Fruit fly (Drosophila melanogaster): Measurements from ENCODE around the gene CG4239.

Gene CG4239

dm6 chrX:16385942-16386392, 889 bp downstream of the CG4239 start (continued):
- TF ChIP-seq ranshi (GFP tag; IDR thresholded peaks at IDR 0.05) (no peak), CoRest (tag; optimal IDR thresholded peaks at IDR 0.05) (peak; percentile 51), CG12219 (GFP tag; optimal IDR thresholded peaks at IDR 0.05) (peak; percentile 20), CG10565 (GFP tag; optimal IDR thresholded peaks at IDR 0.05) (no peak), D19B (GFP tag; optimal IDR thresholded peaks at IDR 0.05) (peak; percentile 13), Xbp1 (GFP tag; optimal IDR thresholded peaks at IDR 0.05) (peak; percentile 1), exex (tag; optimal IDR thresholded peaks at IDR 0.05) (peak; percentile 54), CG6854 (GFP tag; optimal IDR thresholded peaks at IDR 0.05) (peak; percentile 25), CG18619 (GFP tag; optimal IDR thresholded peaks at IDR 0.05) (peak; percentile 43), CG9932 (GFP tag; IDR thresholded peaks at IDR 0.05) (peak; percentile 50), CG31365 (tag; optimal IDR thresholded peaks at IDR 0.05) (peak; percentile 3), CG30403 (GFP tag; optimal IDR thresholded peaks at IDR 0.05) (peak; percentile 46), CG7556 (GFP tag; optimal IDR thresholded peaks at IDR 0.05) (peak; percentile 52), CG10979 (tag; optimal IDR thresholded peaks at IDR 0.05) (peak; percentile 5), bab2 (GFP tag; optimal IDR thresholded peaks at IDR 0.05) (peak; percentile 38), CG2120 (GFP tag; optimal IDR thresholded peaks at IDR 0.05) (peak; percentile 63), CG8924 (tag; optimal IDR thresholded peaks at IDR 0.05) (peak; percentile 49), ttk (GFP tag; IDR thresholded peaks at IDR 0.05) (no peak), dm (GFP tag; optimal IDR thresholded peaks at IDR 0.05) (peak; percentile 3), schlank (tag; optimal IDR thresholded peaks at IDR 0.05) (peak; percentile 37), CG15011 (GFP tag; optimal IDR thresholded peaks at IDR 0.05) (peak; percentile 45), p53 (GFP tag; optimal IDR thresholded peaks at IDR 0.05) (no peak), Fer3 (tag; optimal IDR thresholded peaks at IDR 0.05) (peak; percentile 37), trem (tag; optimal IDR thresholded peaks at IDR 0.05) (peak; percentile 10), lmd (GFP tag; IDR thresholded peaks at IDR 0.05) (0 out of 2 replicates have a peak, but pooled peaks have one; percentile 13), Ptx1 (GFP tag; IDR thresholded peaks at IDR 0.05) (0 out of 2 replicates have a peak, but pooled peaks have one; percentile 23), seq (GFP tag; IDR thresholded peaks at IDR 0.05) (0 out of 2 replicates have a peak, but pooled peaks have one; percentile 24), CG14965 (GFP tag; optimal IDR thresholded peaks at IDR 0.05; ENCODE audit: borderline replicate concordance) (no peak), CG17829 (tag; optimal IDR thresholded peaks at IDR 0.05) (peak; percentile 26), sim (GFP tag; IDR thresholded peaks at IDR 0.05) (0 out of 2 replicates have a peak, but pooled peaks have one; percentile 17), Bdp1 (GFP tag; optimal IDR thresholded peaks at IDR 0.05) (no peak), inv (GFP tag; IDR thresholded peaks at IDR 0.05; ENCODE audit: partially characterized antibody) (no peak), dysf (GFP tag; IDR thresholded peaks at IDR 0.05) (peak; percentile 37; the same call in 1 of the 3 replicates), Myb (GFP tag; optimal IDR thresholded peaks at IDR 0.05) (no peak), sc (optimal IDR thresholded peaks at IDR 0.05) (no peak), sc (GFP tag; optimal IDR thresholded peaks at IDR 0.05) (no peak), sens-2 (GFP tag; IDR thresholded peaks at IDR 0.05) (no peak), CG10366 (GFP tag; IDR thresholded peaks at IDR 0.05) (no peak), sug (tag; optimal IDR thresholded peaks at IDR 0.05) (peak; percentile 25), sd (tag; optimal IDR thresholded peaks at IDR 0.05) (no peak), row (GFP tag; IDR thresholded peaks at IDR 0.05) (peak; percentile 45; the same call in 2 of the 3 replicates), CG4617 (GFP tag; optimal IDR thresholded peaks at IDR 0.05; ENCODE audit: borderline replicate concordance) (no peak), CG18599 (GFP tag; optimal IDR thresholded peaks at IDR 0.05) (peak; percentile 73), Max (GFP tag; optimal IDR thresholded peaks at IDR 0.05) (peak; percentile 7), CG15514 (GFP tag; optimal IDR thresholded peaks at IDR 0.05) (peak; percentile 36), mirr (GFP tag; optimal IDR thresholded peaks at IDR 0.05) (peak; percentile 38), gem (tag; optimal IDR thresholded peaks at IDR 0.05) (peak; percentile 54), CG12659 (GFP tag; optimal IDR thresholded peaks at IDR 0.05) (peak; percentile 28), CG13624 (GFP tag; optimal IDR thresholded peaks at IDR 0.05) (peak; percentile 21), CG4424 (GFP tag; optimal IDR thresholded peaks at IDR 0.05) (peak; percentile 44)

Data from whole organism, embryonic.